Worm (Caenorhabditis elegans) whole organism, early embryonic: ENCODE measurements around the gene C06E1.11.

ENCODE experiments used
- B0310.2 ChIP-seq: sonication (generic microtip); optimal IDR thresholded peaks from 2 replicates; lab custom pipeline; 2016; ENCODE audit warnings: mild to moderate bottlenecking, missing genetic modification characterization, missing compliant biosample characterization
- F13C5.2 ChIP-seq: sonication (generic microtip); optimal IDR thresholded peaks from 2 replicates; lab custom pipeline; 2017; ENCODE audit warnings: mild to moderate bottlenecking, missing genetic modification characterization, inconsistent platforms, missing compliant biosample characterization
- aly-1 ChIP-seq: sonication (generic microtip); optimal IDR thresholded peaks from 2 replicates; lab custom pipeline; 2016; ENCODE audit warnings: missing genetic modification characterization, missing compliant biosample characterization
- ama-1 ChIP-seq: fragments of 150-350 bp; optimal IDR thresholded peaks from 2 replicates; lab custom pipeline; 2014
- ceh-13 ChIP-seq: fragments of 200-800 bp; sonication (Bioruptor generic); optimal IDR thresholded peaks from 2 replicates; lab custom pipeline; 2018; ENCODE audit warnings: mild to moderate bottlenecking, missing genetic modification characterization, missing compliant biosample characterization
- ceh-36 ChIP-seq: sonication (generic microtip); optimal IDR thresholded peaks from 2 replicates; lab custom pipeline; 2016; ENCODE audit warnings: missing genetic modification characterization, inconsistent platforms, missing compliant biosample characterization
- ets-7 ChIP-seq: sonication (generic microtip); optimal IDR thresholded peaks from 2 replicates; lab custom pipeline; 2016; ENCODE audit warnings: missing genotype, missing genetic modification characterization, missing compliant biosample characterization
- flt-1 ChIP-seq: fragments of 200-800 bp; sonication (Bioruptor generic); IDR thresholded peaks from 2 replicates; pipeline ENCODE4 v1.3.6; 2022; ENCODE audit warnings: missing genetic modification characterization, missing compliant biosample characterization
- hmbx-1 ChIP-seq: sonication (generic microtip); optimal IDR thresholded peaks from 2 replicates; lab custom pipeline; 2016; ENCODE audit warnings: mild to moderate bottlenecking, missing genetic modification characterization, missing compliant biosample characterization
- hmg-4 ChIP-seq: fragments of 200-800 bp; sonication (Bioruptor generic); optimal IDR thresholded peaks from 2 replicates; lab custom pipeline; 2018; ENCODE audit warnings: mild to moderate bottlenecking, missing genetic modification characterization, missing compliant biosample characterization
- hnd-1 ChIP-seq: sonication (generic microtip); optimal IDR thresholded peaks from 2 replicates; lab custom pipeline; 2016; ENCODE audit warnings: missing genetic modification characterization, missing compliant biosample characterization
- pes-1 ChIP-seq: fragments of 200-800 bp; sonication (Bioruptor generic); IDR thresholded peaks from 2 replicates; pipeline ENCODE4 v1.3.6; 2022; ENCODE audit warnings: missing genetic modification reagents, missing genetic modification characterization, missing compliant biosample characterization
- scrt-1 ChIP-seq: fragments of 200-800 bp; sonication (Bioruptor generic); IDR thresholded peaks from 2 replicates; pipeline ENCODE4 v1.3.6; 2022; ENCODE audit warnings: missing genetic modification characterization, missing compliant biosample characterization
- sea-1 ChIP-seq: fragments of 200-800 bp; sonication (Bioruptor generic); conservative IDR thresholded peaks from 2 replicates; pipeline ENCODE4 v1.3.6; 2022; ENCODE audit warnings: missing genetic modification characterization, missing compliant biosample characterization
- tbx-11 ChIP-seq: fragments of 200-800 bp; sonication (Bioruptor generic); IDR thresholded peaks from 2 replicates; pipeline ENCODE4 v1.3.6; 2022; ENCODE audit warnings: missing genetic modification characterization, missing compliant biosample characterization
- tbx-37 ChIP-seq: fragments of 200-800 bp; sonication (Bioruptor generic); conservative IDR thresholded peaks from 2 replicates; pipeline ENCODE4 v1.3.6; 2022; ENCODE audit warnings: missing genetic modification reagents, missing genetic modification characterization, missing compliant biosample characterization
- tra-4 ChIP-seq: sonication (generic microtip); optimal IDR thresholded peaks from 2 replicates; lab custom pipeline; 2017; ENCODE audit warnings: missing genetic modification characterization, missing compliant biosample characterization

C06E1.11 gene

ce11 chrIII:8589195-8589594 lies 27.3 kb downstream of the C06E1.11 start, which contains the start of gene fip-3:
Gene fip-3, minus strand, starts transcription at chrIII:8589488.
- TF ChIP-seq B0310.2 (tag; lab: Kevin White, UChicago) (no peak), ama-1 (lab: Kevin White, UChicago) (no peak), tbx-11 (no peak), F13C5.2 (tag; lab: Kevin White, UChicago) (no peak), ceh-13 (GFP tag; lab: Kevin White, UChicago) (no peak), hmbx-1 (tag; lab: Kevin White, UChicago) (no peak), scrt-1 (GFP tag; lab: Robert Waterston, UW) (no peak), pes-1 (GFP tag; lab: Robert Waterston, UW) (no peak), flt-1 (GFP tag; lab: Robert Waterston, UW) (no peak), tra-4 (tag; lab: Kevin White, UChicago) (no peak), hmg-4 (GFP tag; lab: Kevin White, UChicago) (no peak), tbx-37 (GFP tag; lab: Robert Waterston, UW) (no peak), ceh-36 (tag; lab: Kevin White, UChicago) (no peak)

- TF ChIP-seq scrt-1 (GFP tag; lab: Robert Waterston, UW) (no peak), hnd-1 (tag; lab: Kevin White, UChicago) (no peak), hmbx-1 (tag; lab: Kevin White, UChicago) (no peak), ceh-36 (tag; lab: Kevin White, UChicago) (no peak), tbx-11 (no peak), ama-1 (lab: Kevin White, UChicago) (no peak), hmg-4 (GFP tag; lab: Kevin White, UChicago) (no peak), tra-4 (tag; lab: Kevin White, UChicago) (no peak), F13C5.2 (tag; lab: Kevin White, UChicago) (no peak)
Measured at ce11 chrIII:8588592-8589153, 27.8 kb downstream of the C06E1.11 start, which contains the start of gene glr-1. Gene glr-1, minus strand, starts transcription at chrIII:8588642.

ce11 chrIII:8580802-8581201 lies 35.7 kb downstream of the C06E1.11 start, which contains the start of gene doxa-1:
Gene doxa-1, plus strand, starts transcription at chrIII:8581102.
- TF ChIP-seq ceh-13 (GFP tag; lab: Kevin White, UChicago) (no peak), scrt-1 (GFP tag; lab: Robert Waterston, UW) (no peak), hnd-1 (tag; lab: Kevin White, UChicago) (no peak), pes-1 (GFP tag; lab: Robert Waterston, UW) (no peak), flt-1 (GFP tag; lab: Robert Waterston, UW) (no peak), F13C5.2 (tag; lab: Kevin White, UChicago) (no peak), hmbx-1 (tag; lab: Kevin White, UChicago) (no peak), B0310.2 (tag; lab: Kevin White, UChicago) (no peak), tbx-11 (no peak), ama-1 (lab: Kevin White, UChicago) (no peak), hmg-4 (GFP tag; lab: Kevin White, UChicago) (no peak), tbx-37 (GFP tag; lab: Robert Waterston, UW) (no peak), tra-4 (tag; lab: Kevin White, UChicago) (no peak), aly-1 (tag; lab: Kevin White, UChicago) (no peak), ceh-36 (tag; lab: Kevin White, UChicago) (no peak), ets-7 (no peak), sea-1 (GFP tag; lab: Robert Waterston, UW) (no peak)

ce11 chrIII:8579367-8579766 lies 37.1 kb downstream of the C06E1.11 start:
- TF ChIP-seq ceh-13 (GFP tag; lab: Kevin White, UChicago) = no peak
- TF ChIP-seq hnd-1 (tag; lab: Kevin White, UChicago) = no peak
- no peak for TF ChIP-seq aly-1 (tag; lab: Kevin White, UChicago)
- TF ChIP-seq B0310.2 (tag; lab: Kevin White, UChicago) = no peak
- TF ChIP-seq tbx-11 = no peak
- TF ChIP-seq ets-7 = no peak
- no peak for TF ChIP-seq hmg-4 (GFP tag; lab: Kevin White, UChicago)
- no peak for TF ChIP-seq pes-1 (GFP tag; lab: Robert Waterston, UW)
- no peak for TF ChIP-seq F13C5.2 (tag; lab: Kevin White, UChicago)
- no peak for TF ChIP-seq hmbx-1 (tag; lab: Kevin White, UChicago)

ce11 chrIII:8578381-8578780 lies 38.1 kb downstream of the C06E1.11 start:
- no peak for TF ChIP-seq ceh-13 (GFP tag; lab: Kevin White, UChicago)
- TF ChIP-seq sea-1 (GFP tag; lab: Robert Waterston, UW) = no peak
- no peak for TF ChIP-seq ets-7
- no peak for TF ChIP-seq hnd-1 (tag; lab: Kevin White, UChicago)
- TF ChIP-seq pes-1 (GFP tag; lab: Robert Waterston, UW) = no peak
- TF ChIP-seq F13C5.2 (tag; lab: Kevin White, UChicago) = no peak

- TF ChIP-seq hmbx-1 (tag; lab: Kevin White, UChicago) = no peak
- TF ChIP-seq tbx-11 = no peak
- TF ChIP-seq pes-1 (GFP tag; lab: Robert Waterston, UW) = no peak
- no peak for TF ChIP-seq ceh-36 (tag; lab: Kevin White, UChicago)
- no peak for TF ChIP-seq F13C5.2 (tag; lab: Kevin White, UChicago)
- TF ChIP-seq scrt-1 (GFP tag; lab: Robert Waterston, UW) = no peak
- TF ChIP-seq B0310.2 (tag; lab: Kevin White, UChicago) = no peak
- no peak for TF ChIP-seq aly-1 (tag; lab: Kevin White, UChicago)
- TF ChIP-seq flt-1 (GFP tag; lab: Robert Waterston, UW) = no peak
- no peak for TF ChIP-seq tbx-37 (GFP tag; lab: Robert Waterston, UW)
- TF ChIP-seq tra-4 (tag; lab: Kevin White, UChicago) = no peak
- TF ChIP-seq ama-1 (lab: Kevin White, UChicago) = no peak
- no peak for TF ChIP-seq ceh-13 (GFP tag; lab: Kevin White, UChicago)
- TF ChIP-seq hnd-1 (tag; lab: Kevin White, UChicago) = no peak
- no peak for TF ChIP-seq ets-7
- TF ChIP-seq sea-1 (GFP tag; lab: Robert Waterston, UW) = no peak
- TF ChIP-seq hmg-4 (GFP tag; lab: Kevin White, UChicago) = no peak
Measured at ce11 chrIII:8577534-8577933, 39.0 kb downstream of the C06E1.11 start.
